Worm (Caenorhabditis elegans) whole organism, L2 larva: Measurements from ENCODE around the gene gbb-2.

ENCODE experiments used
- C34F6.9 ChIP-seq: fragments of 150-350 bp; optimal IDR thresholded peaks from 2 replicates; lab custom pipeline; 2014; ENCODE audit warnings: missing biosample characterization, missing genetic modification characterization
- F13H6.1 ChIP-seq: sonication (generic microtip); optimal IDR thresholded peaks from 2 replicates; lab custom pipeline; 2016; ENCODE audit warnings: missing genetic modification characterization, missing compliant biosample characterization
- R02D3.7 ChIP-seq: fragments of 150-350 bp; optimal IDR thresholded peaks from 2 replicates; lab custom pipeline; 2014; ENCODE audit warnings: missing biosample characterization, missing genetic modification characterization
- Y55F3AM.14 ChIP-seq: fragments of 200-800 bp; sonication (Bioruptor generic); optimal IDR thresholded peaks from 2 replicates; lab custom pipeline; 2018; ENCODE audit warnings: mild to moderate bottlenecking, missing genetic modification characterization, missing compliant biosample characterization
- aly-2 ChIP-seq: fragments of 150-350 bp; optimal IDR thresholded peaks from 2 replicates; lab custom pipeline; 2014; ENCODE audit warnings: missing biosample characterization, missing genetic modification characterization
- ama-1 ChIP-seq: fragments of 150-350 bp; optimal IDR thresholded peaks from 2 replicates; lab custom pipeline; 2018; ENCODE audit warnings: inconsistent platforms
- blmp-1 ChIP-seq: sonication (generic microtip); optimal IDR thresholded peaks from 2 replicates; lab custom pipeline; 2017; ENCODE audit warnings: missing genetic modification characterization, mild to moderate bottlenecking, missing compliant biosample characterization, antibody characterized with exemption, moderate library complexity; ENCODE audit not compliant: insufficient read depth
- crh-2 ChIP-seq: sonication (generic microtip); optimal IDR thresholded peaks from 2 replicates; lab custom pipeline; 2017; ENCODE audit warnings: missing biosample characterization, missing genetic modification characterization
- dmd-4 ChIP-seq: sonication (generic microtip); optimal IDR thresholded peaks from 2 replicates; lab custom pipeline; 2017; ENCODE audit warnings: missing biosample characterization, missing genetic modification characterization
- egl-27 ChIP-seq: sonication (generic microtip); optimal IDR thresholded peaks from 3 replicates; lab custom pipeline; 2017; ENCODE audit warnings: missing biosample characterization, missing genetic modification reagents, missing genetic modification characterization
- elt-1 ChIP-seq: fragments of 150-350 bp; optimal IDR thresholded peaks from 2 replicates; lab custom pipeline; 2014; ENCODE audit warnings: missing biosample characterization, missing genetic modification characterization
- elt-3 ChIP-seq: sonication (generic microtip); optimal IDR thresholded peaks from 2 replicates; lab custom pipeline; 2017; ENCODE audit warnings: missing biosample characterization, missing genetic modification characterization
- gmeb-1 ChIP-seq: fragments of 150-350 bp; optimal IDR thresholded peaks from 2 replicates; lab custom pipeline; 2014; ENCODE audit warnings: missing biosample characterization, missing genetic modification characterization
- lin-11 ChIP-seq: fragments of 150-350 bp; sonication (generic microtip); optimal IDR thresholded peaks from 2 replicates; lab custom pipeline; 2014; ENCODE audit warnings: missing biosample characterization, missing genetic modification characterization, inconsistent platforms, mixed read lengths
- lin-13 ChIP-seq: fragments of 150-350 bp; optimal IDR thresholded peaks from 2 replicates; lab custom pipeline; 2014; ENCODE audit warnings: missing biosample characterization, missing genetic modification reagents, missing genetic modification characterization
- lsy-2 ChIP-seq, 2 experiments: fragments of 150-350 bp in 1 of 2; sonication (generic microtip) in 1 of 2; optimal IDR thresholded peaks; 2 replicates each; lab custom pipeline; 2014 to 2017; ENCODE audit warnings: missing biosample characterization in 2 of 2, missing genetic modification characterization in 2 of 2
- mbf-1 ChIP-seq: sonication (generic microtip); optimal IDR thresholded peaks from 2 replicates; lab custom pipeline; 2017; ENCODE audit warnings: missing biosample characterization, missing genetic modification characterization
- mdl-1 ChIP-seq, 2 experiments: fragments of 150-350 bp in 1 of 2; sonication (generic microtip) in 1 of 2; optimal IDR thresholded peaks; 2 replicates each; lab custom pipeline; 2017; ENCODE audit warnings: missing biosample characterization in 2 of 2, missing genetic modification characterization in 2 of 2
- nhr-10 ChIP-seq: sonication (generic microtip); optimal IDR thresholded peaks from 2 replicates; lab custom pipeline; 2017; ENCODE audit warnings: missing biosample characterization, missing genetic modification characterization
- nhr-11 ChIP-seq: fragments of 150-350 bp; optimal IDR thresholded peaks from 2 replicates; lab custom pipeline; 2014; ENCODE audit warnings: missing biosample characterization, missing genetic modification characterization
- nhr-12 ChIP-seq: fragments of 150-350 bp; optimal IDR thresholded peaks from 2 replicates; lab custom pipeline; 2014; ENCODE audit warnings: missing biosample characterization, missing genetic modification characterization
- nhr-21 ChIP-seq: fragments of 150-350 bp; optimal IDR thresholded peaks from 2 replicates; lab custom pipeline; 2014; ENCODE audit warnings: missing biosample characterization, missing genetic modification characterization
- nhr-23 ChIP-seq: fragments of 150-350 bp; optimal IDR thresholded peaks from 2 replicates; lab custom pipeline; 2014; ENCODE audit warnings: missing biosample characterization, missing genetic modification reagents, missing genetic modification characterization
- nhr-237 ChIP-seq: fragments of 150-350 bp; optimal IDR thresholded peaks from 2 replicates; lab custom pipeline; 2014; ENCODE audit warnings: missing biosample characterization, missing genetic modification characterization
- nhr-25 ChIP-seq: fragments of 150-350 bp; sonication (generic microtip); optimal IDR thresholded peaks from 3 replicates; lab custom pipeline; 2014; ENCODE audit warnings: missing biosample characterization, missing genetic modification characterization
- nhr-77 ChIP-seq: fragments of 150-350 bp; optimal IDR thresholded peaks from 2 replicates; lab custom pipeline; 2014; ENCODE audit warnings: missing biosample characterization, missing genetic modification characterization
- peb-1 ChIP-seq: fragments of 150-350 bp; optimal IDR thresholded peaks from 2 replicates; lab custom pipeline; 2014; ENCODE audit warnings: missing biosample characterization, missing genetic modification characterization
- sma-3 ChIP-seq: sonication (generic microtip); optimal IDR thresholded peaks from 2 replicates; lab custom pipeline; 2016; ENCODE audit warnings: missing genetic modification reagents, missing genetic modification characterization, missing compliant biosample characterization
- sma-9 ChIP-seq, 2 experiments: fragments of 150-350 bp in 1 of 2; sonication (generic microtip) in 1 of 2; optimal IDR thresholded peaks; 2 replicates each; lab custom pipeline; 2014 to 2016; ENCODE audit warnings: missing genetic modification characterization in 2 of 2, mild to moderate bottlenecking in 1 of 2, missing biosample characterization in 1 of 2, missing compliant biosample characterization in 1 of 2, missing genetic modification reagents in 1 of 2, moderate library complexity in 1 of 2
- unc-39 ChIP-seq: fragments of 150-350 bp; optimal IDR thresholded peaks from 2 replicates; lab custom pipeline; 2014; ENCODE audit warnings: missing biosample characterization, missing genetic modification characterization
- unc-55 ChIP-seq: fragments of 150-350 bp; sonication (generic microtip); optimal IDR thresholded peaks from 3 replicates; lab custom pipeline; 2014; ENCODE audit warnings: missing biosample characterization, missing genetic modification reagents, missing genetic modification characterization
- ztf-1 ChIP-seq: fragments of 200-800 bp; sonication (Bioruptor generic); conservative IDR thresholded peaks from 2 replicates; pipeline ENCODE4 v1.3.6; 2022; ENCODE audit warnings: missing genetic modification characterization, missing compliant biosample characterization
- ztf-11 ChIP-seq: sonication (generic microtip); optimal IDR thresholded peaks from 2 replicates; lab custom pipeline; 2017; ENCODE audit warnings: missing biosample characterization, missing genetic modification characterization

The gbb-2 gene

ce11 chrIV:4506637-4507036, at the start of gene gbb-2:
TSS of gene gbb-2 (minus strand) at chrIV:4506748.
- TF ChIP-seq elt-1 (tag; lab: Kevin White, UChicago) (no peak), mdl-1 (tag; optimal IDR thresholded peaks at IDR 0.05; lab: Kevin White, UChicago) (no peak), nhr-237 (tag; lab: Kevin White, UChicago) (no peak), blmp-1 (tag; lab: Kevin White, UChicago) (no peak), nhr-25 (tag; lab: Kevin White, UChicago) (no peak), F13H6.1 (peak; percentile 66), ama-1 (lab: Kevin White, UChicago) (no peak), aly-2 (tag; lab: Kevin White, UChicago) (no peak), nhr-21 (tag; lab: Kevin White, UChicago) (no peak), mbf-1 (no peak), Y55F3AM.14 (GFP tag; lab: Kevin White, UChicago) (no peak), dmd-4 (no peak), lin-13 (GFP tag; lab: Kevin White, UChicago) (no peak), nhr-11 (tag; lab: Kevin White, UChicago) (no peak), nhr-23 (tag; lab: Kevin White, UChicago) (no peak), peb-1 (no peak), unc-39 (tag; lab: Kevin White, UChicago) (no peak), nhr-10 (no peak), R02D3.7 (tag; lab: Kevin White, UChicago) (no peak), ztf-11 (no peak), egl-27 (tag; lab: Kevin White, UChicago) (no peak), crh-2 (tag; lab: Kevin White, UChicago) (no peak), elt-3 (tag; lab: Kevin White, UChicago) (no peak), lin-11 (tag; lab: Kevin White, UChicago) (no peak), C34F6.9 (tag; lab: Kevin White, UChicago) (no peak), lsy-2 (tag; optimal IDR thresholded peaks at IDR 0.05; lab: Kevin White, UChicago) (peak in 1 of 2 experiments; percentile 11), sma-9 (GFP tag; optimal IDR thresholded peaks at IDR 0.05; lab: Kevin White, UChicago) (peak; percentile 20), sma-9 (tag; optimal IDR thresholded peaks at IDR 0.05; lab: Kevin White, UChicago) (no peak)

ce11 chrIV:4551562-4551961, 45.0 kb upstream of the gbb-2 start:
- TF ChIP-seq blmp-1 (tag; lab: Kevin White, UChicago): no peak
- TF ChIP-seq sma-3: no peak
- TF ChIP-seq egl-27 (tag; lab: Kevin White, UChicago): no peak
- no peak for TF ChIP-seq unc-39 (tag; lab: Kevin White, UChicago)
- no peak for TF ChIP-seq nhr-77 (tag; lab: Kevin White, UChicago)
- TF ChIP-seq C34F6.9 (tag; lab: Kevin White, UChicago): no peak
- no peak for TF ChIP-seq lsy-2 (tag; optimal IDR thresholded peaks at IDR 0.05; lab: Kevin White, UChicago)
- TF ChIP-seq nhr-10: no peak
- TF ChIP-seq unc-55 (GFP tag; lab: Kevin White, UChicago): no peak
- TF ChIP-seq R02D3.7 (tag; lab: Kevin White, UChicago): no peak
- TF ChIP-seq Y55F3AM.14 (GFP tag; lab: Kevin White, UChicago): no peak
- TF ChIP-seq nhr-11 (tag; lab: Kevin White, UChicago): no peak
- no peak for TF ChIP-seq gmeb-1
- no peak for TF ChIP-seq ztf-1 (GFP tag; lab: Robert Waterston, UW)
- TF ChIP-seq peb-1: no peak
- no peak for TF ChIP-seq mdl-1 (tag; optimal IDR thresholded peaks at IDR 0.05; lab: Kevin White, UChicago)
- TF ChIP-seq aly-2 (tag; lab: Kevin White, UChicago): no peak
- no peak for TF ChIP-seq nhr-237 (tag; lab: Kevin White, UChicago)

DNA sequence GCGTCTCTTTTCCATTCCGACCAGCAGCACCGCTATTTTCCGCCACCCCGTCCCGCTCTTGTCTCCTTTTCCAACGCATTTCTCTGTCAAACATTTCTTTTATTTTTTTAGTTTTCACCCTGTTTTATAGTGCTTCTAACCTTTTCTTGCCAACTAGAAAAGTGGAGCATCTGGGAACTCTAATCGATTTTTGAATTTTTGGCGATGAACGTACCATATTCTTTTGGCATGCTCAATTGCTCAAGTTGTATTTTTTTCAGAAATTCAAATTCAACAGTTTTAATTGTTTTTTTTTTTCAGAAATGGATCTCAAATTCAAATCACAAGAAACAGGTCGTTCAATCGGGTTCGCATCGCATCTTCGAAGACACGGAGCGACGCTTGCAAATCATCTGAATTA, 41.7 kb upstream of the gbb-2 start, which contains the start of gene ZK185.1:
TSS of gene ZK185.1 (plus strand) at position 301 of the 400 bp plus-strand sequence.
- TF ChIP-seq elt-1 (tag; lab: Kevin White, UChicago): no peak
- TF ChIP-seq nhr-12: no peak
- TF ChIP-seq, all 48 proteins: peak for 0

DNA sequence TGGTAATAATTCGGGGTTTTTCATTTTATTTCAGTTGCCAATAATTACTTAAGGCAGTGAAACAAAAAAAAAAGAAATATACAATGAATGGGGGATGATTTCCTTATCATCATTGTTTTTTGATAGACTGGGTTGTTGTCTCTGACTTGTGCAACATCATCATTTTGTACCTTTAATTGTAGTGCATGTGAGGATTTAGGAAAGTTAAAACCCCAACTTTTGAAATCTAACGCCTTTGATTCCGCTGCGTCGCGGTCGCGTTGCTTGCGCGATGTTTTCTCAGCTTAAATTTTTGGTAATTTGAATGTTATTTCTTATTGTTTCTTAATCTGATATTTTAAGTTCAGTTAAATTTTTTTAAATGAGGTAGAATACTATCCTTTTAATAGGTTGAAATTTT, 39.3 kb upstream of the gbb-2 start, which contains the start of gene ZK185.5:
TSS of gene ZK185.5 (minus strand) at position 101 of the 400 bp plus-strand sequence.
- TF ChIP-seq egl-27 (tag; lab: Kevin White, UChicago) (no peak), blmp-1 (tag; lab: Kevin White, UChicago) (no peak), R02D3.7 (tag; lab: Kevin White, UChicago) (no peak), elt-3 (tag; lab: Kevin White, UChicago) (no peak), C34F6.9 (tag; lab: Kevin White, UChicago) (no peak), nhr-10 (no peak), mbf-1 (no peak), nhr-11 (tag; lab: Kevin White, UChicago) (no peak), nhr-25 (tag; lab: Kevin White, UChicago) (no peak), unc-39 (tag; lab: Kevin White, UChicago) (no peak), nhr-12 (no peak)
- TF ChIP-seq, all 48 proteins: peak for 0
